Fruit fly (Drosophila melanogaster): ENCODE measurements around the gene nrv2.

Gene nrv2

dm6 chr2L:6833661-6834073, 35.0 kb upstream of the nrv2 start (continued):
- TF ChIP-seq lbe (GFP tag; optimal IDR thresholded peaks at IDR 0.05), result no peak
- TF ChIP-seq sr (GFP tag; IDR thresholded peaks at IDR 0.05), result peak; percentile 73
- TF ChIP-seq CG7372 (GFP tag; IDR thresholded peaks at IDR 0.05), result no peak
- no peak for TF ChIP-seq CG12659 (GFP tag; optimal IDR thresholded peaks at IDR 0.05)
- TF ChIP-seq CG1602 (GFP tag; optimal IDR thresholded peaks at IDR 0.05), result no peak
- TF ChIP-seq toy (GFP tag; IDR thresholded peaks at IDR 0.05), result no peak
- no peak for TF ChIP-seq CG11723 (GFP tag; optimal IDR thresholded peaks at IDR 0.05)
- TF ChIP-seq Gug (GFP tag; IDR thresholded peaks at IDR 0.05), result no peak
- no peak for TF ChIP-seq CG4617 (GFP tag; optimal IDR thresholded peaks at IDR 0.05; ENCODE audit: borderline replicate concordance)
- no peak for TF ChIP-seq CG6654 (GFP tag; optimal IDR thresholded peaks at IDR 0.05)
- TF ChIP-seq ash1 (GFP tag; optimal IDR thresholded peaks at IDR 0.05), result peak; percentile 6
- peak; percentile 20 for TF ChIP-seq CG8924 (tag; optimal IDR thresholded peaks at IDR 0.05)
- peak; percentile 74; the same call in 1 of the 2 replicates for TF ChIP-seq seq (GFP tag; IDR thresholded peaks at IDR 0.05)
- no peak for TF ChIP-seq sima (GFP tag; optimal IDR thresholded peaks at IDR 0.05)
- TF ChIP-seq Sox100B (GFP tag; optimal IDR thresholded peaks at IDR 0.05), result no peak
- no peak for TF ChIP-seq Ada2b (GFP tag; IDR thresholded peaks at IDR 0.05)
- TF ChIP-seq CG9797 (GFP tag; optimal IDR thresholded peaks at IDR 0.05), result no peak
- no peak for TF ChIP-seq CG8765 (GFP tag; IDR thresholded peaks at IDR 0.05)
- no peak for TF ChIP-seq CG7556 (GFP tag; optimal IDR thresholded peaks at IDR 0.05)
- TF ChIP-seq CG11456 (GFP tag; IDR thresholded peaks at IDR 0.05), result no peak
- no peak for TF ChIP-seq CG4820 (GFP tag; optimal IDR thresholded peaks at IDR 0.05)
- no peak for TF ChIP-seq CG4424 (GFP tag; optimal IDR thresholded peaks at IDR 0.05)
- no peak for TF ChIP-seq Elba2 (GFP tag; optimal IDR thresholded peaks at IDR 0.05)
- TF ChIP-seq CG11560 (tag; IDR thresholded peaks at IDR 0.05), result no peak
- no peak for TF ChIP-seq YL-1 (GFP tag; optimal IDR thresholded peaks at IDR 0.05)
- peak; percentile 44 for TF ChIP-seq sug (tag; optimal IDR thresholded peaks at IDR 0.05)
- no peak for TF ChIP-seq CG6791 (GFP tag; IDR thresholded peaks at IDR 0.05; ENCODE audit: partially characterized antibody)
- no peak for TF ChIP-seq CG9609 (GFP tag; optimal IDR thresholded peaks at IDR 0.05)
- TF ChIP-seq Adf1 (GFP tag; IDR thresholded peaks at IDR 0.05), result no peak; the same call in none of the 2 replicates
- TF ChIP-seq CG10565 (GFP tag; optimal IDR thresholded peaks at IDR 0.05), result no peak
- TF ChIP-seq Ets97D (GFP tag; optimal IDR thresholded peaks at IDR 0.05), result peak; percentile 65
- TF ChIP-seq da (GFP tag; optimal IDR thresholded peaks at IDR 0.05), result no peak
- no peak for TF ChIP-seq btn (GFP tag; optimal IDR thresholded peaks at IDR 0.05)
- peak; percentile 43 for TF ChIP-seq sd (tag; optimal IDR thresholded peaks at IDR 0.05)
- no peak for TF ChIP-seq tgo (GFP tag; IDR thresholded peaks at IDR 0.05)
- TF ChIP-seq CG13123 (GFP tag; optimal IDR thresholded peaks at IDR 0.05), result no peak
- no peak for TF ChIP-seq cas (GFP tag; IDR thresholded peaks at IDR 0.05)
- TF ChIP-seq CG8359 (GFP tag; optimal IDR thresholded peaks at IDR 0.05; ENCODE audit: borderline replicate concordance), result no peak
- no peak for TF ChIP-seq CG10366 (GFP tag; IDR thresholded peaks at IDR 0.05)
- no peak for TF ChIP-seq otp (GFP tag; IDR thresholded peaks at IDR 0.05)
- no peak for TF ChIP-seq jigr1 (GFP tag; IDR thresholded peaks at IDR 0.05)
- TF ChIP-seq CG1647 (GFP tag; optimal IDR thresholded peaks at IDR 0.05), result no peak
- TF ChIP-seq nerfin-2 (GFP tag; IDR thresholded peaks at IDR 0.05; ENCODE audit: partially characterized antibody), result no peak
- no peak for TF ChIP-seq croc (GFP tag; conservative IDR thresholded peaks at IDR 0.05)
- no peak for TF ChIP-seq fu2 (GFP tag; optimal IDR thresholded peaks at IDR 0.05)
- TF ChIP-seq slbo (GFP tag; IDR thresholded peaks at IDR 0.05), result peak; percentile 48
- TF ChIP-seq run (tag; optimal IDR thresholded peaks at IDR 0.05), result no peak
- TF ChIP-seq D (optimal IDR thresholded peaks at IDR 0.05), result no peak
- no peak for TF ChIP-seq D (GFP tag; optimal IDR thresholded peaks at IDR 0.05)
- no peak for TF ChIP-seq CG7839 (tag; optimal IDR thresholded peaks at IDR 0.05)
- TF ChIP-seq TFAM (GFP tag; optimal IDR thresholded peaks at IDR 0.05), result no peak
- no peak for TF ChIP-seq CG15073 (GFP tag; optimal IDR thresholded peaks at IDR 0.05)
- peak; percentile 44 for TF ChIP-seq ftz-f1 (GFP tag; optimal IDR thresholded peaks at IDR 0.05)
